Worm (Caenorhabditis elegans) whole organism, mixed stage, embryonic: ENCODE data around the gene par-2.

Experiments
- bed-3 ChIP-seq: fragments of 200-800 bp; sonication (Bioruptor generic); optimal IDR thresholded peaks from 3 replicates; lab custom pipeline; 2018; ENCODE audit warnings: mild to moderate bottlenecking, missing genetic modification characterization, moderate library complexity, missing compliant biosample characterization
- blmp-1 ChIP-seq: fragments of 150-350 bp; optimal IDR thresholded peaks from 2 replicates; lab custom pipeline; 2014; ENCODE audit warnings: missing biosample characterization, missing genetic modification characterization
- ces-1 ChIP-seq: fragments of 150-350 bp; optimal IDR thresholded peaks from 2 replicates; lab custom pipeline; 2014; ENCODE audit warnings: missing biosample characterization, missing genetic modification reagents, missing genetic modification characterization
- lsy-2 ChIP-seq: fragments of 150-350 bp; optimal IDR thresholded peaks from 2 replicates; lab custom pipeline; 2014; ENCODE audit warnings: missing biosample characterization, missing genetic modification characterization
- pha-4 ChIP-seq: fragments of 150-350 bp; optimal IDR thresholded peaks from 2 replicates; lab custom pipeline; 2018; ENCODE audit warnings: missing biosample characterization, missing genetic modification reagents, missing genetic modification characterization
- unc-62 ChIP-seq: fragments of 150-350 bp; optimal IDR thresholded peaks from 2 replicates; lab custom pipeline; 2014; ENCODE audit warnings: missing biosample characterization, missing genetic modification reagents, missing genetic modification characterization

ce11 chrIII:1131532-1131931 lies 50.3 kb downstream of the par-2 start:
- no peak for TF ChIP-seq blmp-1
- TF ChIP-seq bed-3 (GFP tag; lab: Kevin White, UChicago): no peak
- TF ChIP-seq lsy-2: no peak
- peak; percentile 84 for TF ChIP-seq ces-1 (GFP tag; lab: Kevin White, UChicago)
- TF ChIP-seq unc-62 (GFP tag; lab: Kevin White, UChicago): no peak
- TF ChIP-seq pha-4 (tag; lab: Kevin White, UChicago): no peak
